Fruit fly (Drosophila melanogaster) whole organism, embryonic: ENCODE data around the gene amn.
A peak's percentile ranks its signal among the peaks of the same experiment; 100 is the strongest.

Experiments used
- B-H1 ChIP-seq: fragments of 200-800 bp; sonication (Bioruptor generic); IDR thresholded peaks from 3 replicates; pipeline ENCODE4 v1.3.6; 2022; ENCODE audit warnings: missing biosample characterization, missing genetic modification characterization
- Bteb2 ChIP-seq: fragments of 200-800 bp; sonication (Bioruptor generic); optimal IDR thresholded peaks from 2 replicates; lab custom pipeline; 2016; ENCODE audit warnings: missing biosample characterization, missing genetic modification characterization
- CG10543 ChIP-seq: fragments of 200-800 bp; sonication (Bioruptor generic); optimal IDR thresholded peaks from 3 replicates; lab custom pipeline; 2017; ENCODE audit warnings: missing biosample characterization, mild to moderate bottlenecking, missing genetic modification characterization, moderate library complexity
- CG11456 ChIP-seq: fragments of 200-800 bp; sonication (Bioruptor generic); IDR thresholded peaks from 3 replicates; pipeline ENCODE4 v1.3.6; 2022; ENCODE audit warnings: missing biosample characterization, missing genetic modification characterization
- CG12104 ChIP-seq: fragments of 200-800 bp; sonication (Bioruptor generic); optimal IDR thresholded peaks from 3 replicates; lab custom pipeline; 2016; ENCODE audit warnings: missing biosample characterization, missing genetic modification characterization
- CG12155 ChIP-seq: fragments of 200-800 bp; sonication (Bioruptor generic); optimal IDR thresholded peaks from 3 replicates; lab custom pipeline; 2016; ENCODE audit warnings: missing biosample characterization, missing genetic modification characterization
- CG12299 ChIP-seq: fragments of 200-800 bp; sonication (Bioruptor generic); optimal IDR thresholded peaks from 2 replicates; lab custom pipeline; 2018; ENCODE audit warnings: missing biosample characterization, mild to moderate bottlenecking, missing genetic modification characterization
- CG13296 ChIP-seq: fragments of 200-800 bp; sonication (Bioruptor generic); optimal IDR thresholded peaks from 3 replicates; lab custom pipeline; 2018; ENCODE audit warnings: missing biosample characterization, mild to moderate bottlenecking, missing genetic modification characterization
- CG16813 ChIP-seq: fragments of 200-800 bp; sonication (Bioruptor generic); IDR thresholded peaks from 3 replicates; pipeline ENCODE4 v1.3.6; 2022; ENCODE audit warnings: missing biosample characterization, missing genetic modification characterization; ENCODE audit not compliant: partially characterized antibody
- CG18599 ChIP-seq: fragments of 200-800 bp; sonication (Bioruptor generic); optimal IDR thresholded peaks from 3 replicates; lab custom pipeline; 2017; ENCODE audit warnings: missing biosample characterization, missing genetic modification characterization, mild to moderate bottlenecking, moderate library complexity, missing genetic modification reagents
- CG2116 ChIP-seq: fragments of 200-800 bp; sonication (Bioruptor generic); optimal IDR thresholded peaks from 3 replicates; lab custom pipeline; 2018; ENCODE audit warnings: missing biosample characterization, mild to moderate bottlenecking, missing genetic modification characterization
- CG2712 ChIP-seq: fragments of 200-800 bp; optimal IDR thresholded peaks from 3 replicates; lab custom pipeline; 2019; ENCODE audit warnings: missing biosample characterization, mild to moderate bottlenecking, missing genetic modification characterization, moderate library complexity
- CG30403 ChIP-seq: fragments of 200-800 bp; sonication (Bioruptor generic); optimal IDR thresholded peaks from 3 replicates; lab custom pipeline; 2016; ENCODE audit warnings: missing biosample characterization, missing genetic modification characterization
- CG31441 ChIP-seq: fragments of 200-800 bp; sonication (Bioruptor generic); IDR thresholded peaks from 2 replicates; pipeline ENCODE4 v1.3.6; 2022; ENCODE audit warnings: missing biosample characterization, missing genetic modification characterization
- CG33213 ChIP-seq: fragments of 200-800 bp; sonication (Bioruptor generic); optimal IDR thresholded peaks from 3 replicates; lab custom pipeline; 2016; ENCODE audit warnings: missing biosample characterization, missing genetic modification characterization
- CG3847 ChIP-seq: fragments of 200-800 bp; sonication (Bioruptor generic); IDR thresholded peaks from 2 replicates; pipeline ENCODE4 v1.3.6; 2022; ENCODE audit warnings: missing biosample characterization, missing genetic modification characterization
- CG43689 ChIP-seq: fragments of 200-800 bp; sonication (Bioruptor generic); IDR thresholded peaks from 2 replicates; pipeline ENCODE4 v1.3.6; 2022; ENCODE audit warnings: missing biosample characterization, missing genetic modification characterization
- CG4730 ChIP-seq: fragments of 200-800 bp; sonication (Bioruptor generic); IDR thresholded peaks from 2 replicates; pipeline ENCODE4 v1.3.6; 2022; ENCODE audit warnings: missing biosample characterization, missing genetic modification characterization
- CG6254 ChIP-seq: fragments of 200-800 bp; sonication (Bioruptor generic); optimal IDR thresholded peaks from 3 replicates; lab custom pipeline; 2017; ENCODE audit warnings: mild to moderate bottlenecking, missing biosample characterization, missing genetic modification reagents, missing genetic modification characterization
- CG7839 ChIP-seq: fragments of 200-800 bp; sonication (Bioruptor generic); optimal IDR thresholded peaks from 3 replicates; lab custom pipeline; 2018; ENCODE audit warnings: missing biosample characterization, mild to moderate bottlenecking, missing genetic modification characterization, moderate library complexity
- CG8924 ChIP-seq: fragments of 200-800 bp; optimal IDR thresholded peaks from 3 replicates; lab custom pipeline; 2019; ENCODE audit warnings: missing biosample characterization, mild to moderate bottlenecking, missing genetic modification characterization, moderate library complexity
- Chrac-16 ChIP-seq: fragments of 200-800 bp; sonication (Bioruptor generic); optimal IDR thresholded peaks from 3 replicates; lab custom pipeline; 2016; ENCODE audit warnings: missing biosample characterization, missing genetic modification characterization
- CrebB ChIP-seq: fragments of 200-800 bp; sonication (Bioruptor generic); optimal IDR thresholded peaks from 3 replicates; lab custom pipeline; 2018; ENCODE audit warnings: missing biosample characterization, mild to moderate bottlenecking, missing genetic modification characterization
- Dll ChIP-seq: fragments of 200-800 bp; sonication (Bioruptor generic); IDR thresholded peaks from 4 replicates; pipeline ENCODE4 v1.3.6; 2022; ENCODE audit warnings: missing biosample characterization, missing genetic modification characterization; ENCODE audit not compliant: partially characterized antibody
- Doc2 ChIP-seq: fragments of 200-800 bp; sonication (Bioruptor generic); IDR thresholded peaks from 2 replicates; pipeline ENCODE4 v1.3.6; 2022; ENCODE audit warnings: missing biosample characterization, missing genetic modification characterization
- ERR ChIP-seq: fragments of 200-800 bp; sonication (Bioruptor generic); optimal IDR thresholded peaks from 2 replicates; lab custom pipeline; 2016; ENCODE audit warnings: missing biosample characterization, missing genetic modification characterization
- Fer3 ChIP-seq: fragments of 200-800 bp; sonication (Bioruptor generic); optimal IDR thresholded peaks from 2 replicates; lab custom pipeline; 2018; ENCODE audit warnings: missing biosample characterization, mild to moderate bottlenecking, missing genetic modification characterization, moderate library complexity
- Hsf ChIP-seq: fragments of 200-800 bp; sonication (Bioruptor generic); optimal IDR thresholded peaks from 3 replicates; lab custom pipeline; 2016; ENCODE audit warnings: missing biosample characterization, missing genetic modification characterization
- Kr ChIP-seq: fragments of 200-800 bp; sonication (Bioruptor generic); optimal IDR thresholded peaks from 2 replicates; lab custom pipeline; 2017; ENCODE audit warnings: missing biosample characterization, mild to moderate bottlenecking, missing genetic modification characterization
- Sox100B ChIP-seq: fragments of 200-800 bp; sonication (Bioruptor generic); optimal IDR thresholded peaks from 3 replicates; lab custom pipeline; 2018; ENCODE audit warnings: missing biosample characterization, mild to moderate bottlenecking, missing genetic modification characterization
- Taf1 ChIP-seq: fragments of 200-800 bp; sonication (Bioruptor generic); IDR thresholded peaks from 2 replicates; pipeline ENCODE4 v1.3.6; 2022; ENCODE audit warnings: missing biosample characterization, missing genetic modification characterization
- Usf ChIP-seq: fragments of 200-800 bp; sonication (Bioruptor generic); optimal IDR thresholded peaks from 2 replicates; lab custom pipeline; 2017; ENCODE audit warnings: missing genotype, missing biosample characterization, missing genetic modification characterization
- ab ChIP-seq: fragments of 200-800 bp; sonication (Bioruptor generic); optimal IDR thresholded peaks from 2 replicates; lab custom pipeline; 2016; ENCODE audit warnings: missing biosample characterization, missing genetic modification characterization
- bbx ChIP-seq: fragments of 200-800 bp; sonication (Bioruptor generic); IDR thresholded peaks from 2 replicates; pipeline ENCODE4 v1.3.6; 2022; ENCODE audit warnings: missing biosample characterization, missing genetic modification characterization; ENCODE audit not compliant: partially characterized antibody
- bigmax ChIP-seq: fragments of 200-800 bp; sonication (Bioruptor generic); optimal IDR thresholded peaks from 2 replicates; lab custom pipeline; 2018; ENCODE audit warnings: missing biosample characterization, mild to moderate bottlenecking, missing genetic modification characterization
- cad ChIP-seq: fragments of >200 bp; optimal IDR thresholded peaks from 2 replicates; lab custom pipeline; 2017; ENCODE audit warnings: missing biosample characterization, missing genetic modification characterization
- chn ChIP-seq: fragments of 200-800 bp; sonication (Bioruptor generic); optimal IDR thresholded peaks from 2 replicates; lab custom pipeline; 2016; ENCODE audit warnings: missing biosample characterization, missing genetic modification characterization
- cwo ChIP-seq: fragments of 200-800 bp; sonication (Bioruptor generic); optimal IDR thresholded peaks from 3 replicates; lab custom pipeline; 2017; ENCODE audit warnings: missing biosample characterization, missing genetic modification characterization, mild to moderate bottlenecking, moderate library complexity, missing genetic modification reagents
- dati ChIP-seq: fragments of 200-800 bp; sonication (Bioruptor generic); IDR thresholded peaks from 2 replicates; pipeline ENCODE4 v1.3.6; 2022; ENCODE audit warnings: missing biosample characterization, missing genetic modification characterization
- dimm ChIP-seq: fragments of 200-800 bp; sonication (Bioruptor generic); IDR thresholded peaks from 2 replicates; pipeline ENCODE4 v1.3.6; 2022; ENCODE audit warnings: missing biosample characterization, missing genetic modification characterization
- gce ChIP-seq: fragments of 200-800 bp; sonication (Bioruptor generic); IDR thresholded peaks from 3 replicates; pipeline ENCODE4 v1.3.6; 2022; ENCODE audit warnings: missing biosample characterization, missing genetic modification characterization
- lab ChIP-seq: fragments of 200-800 bp; sonication (Bioruptor generic); optimal IDR thresholded peaks from 3 replicates; lab custom pipeline; 2017; ENCODE audit warnings: missing biosample characterization, missing genetic modification characterization, mild to moderate bottlenecking, moderate library complexity, missing genetic modification reagents
- mam ChIP-seq: fragments of 200-800 bp; sonication (Bioruptor generic); optimal IDR thresholded peaks from 3 replicates; lab custom pipeline; 2016; ENCODE audit warnings: missing biosample characterization, missing genetic modification characterization
- onecut ChIP-seq: fragments of 200-800 bp; sonication (Bioruptor generic); IDR thresholded peaks from 2 replicates; pipeline ENCODE4 v1.3.6; 2022; ENCODE audit warnings: missing biosample characterization, missing genetic modification characterization
- pho ChIP-seq: fragments of 200-800 bp; sonication (Bioruptor generic); optimal IDR thresholded peaks from 2 replicates; lab custom pipeline; 2016; ENCODE audit warnings: missing biosample characterization, missing genetic modification characterization
- schlank ChIP-seq: fragments of 200-800 bp; sonication (Bioruptor generic); optimal IDR thresholded peaks from 2 replicates; lab custom pipeline; 2018; ENCODE audit warnings: missing biosample characterization, mild to moderate bottlenecking, missing genetic modification characterization
- seq ChIP-seq: fragments of 200-800 bp; sonication (Bioruptor generic); IDR thresholded peaks from 2 replicates; pipeline ENCODE4 v1.3.6; 2022; ENCODE audit warnings: missing biosample characterization, missing genetic modification characterization
- ssp ChIP-seq: fragments of 200-800 bp; sonication (Bioruptor generic); IDR thresholded peaks from 2 replicates; pipeline ENCODE4 v1.3.6; 2022; ENCODE audit warnings: missing biosample characterization, missing genetic modification characterization
- tgo ChIP-seq: fragments of 200-800 bp; sonication (Bioruptor generic); IDR thresholded peaks from 3 replicates; pipeline ENCODE4 v1.3.6; 2022; ENCODE audit warnings: missing biosample characterization, missing genetic modification characterization
- wor ChIP-seq: fragments of 200-800 bp; sonication (Bioruptor generic); IDR thresholded peaks from 2 replicates; pipeline ENCODE4 v1.3.6; 2022; ENCODE audit warnings: missing biosample characterization, missing genetic modification characterization

The amn gene

dm6 chrX:19889128-19889756 is 618 bp downstream of the amn start:
- TF ChIP-seq lab (GFP tag; lab: Kevin White, UChicago), result peak; percentile 92
- TF ChIP-seq schlank, result peak; percentile 77
- peak; percentile 88 for TF ChIP-seq CG2712 (tag; lab: Kevin White, UChicago)
- TF ChIP-seq CG4730 (GFP tag; lab: Robert Waterston, UW), result peak; percentile 73
- peak; percentile 87 for TF ChIP-seq CG11456 (GFP tag; lab: Robert Waterston, UW)
- peak; percentile 87 for TF ChIP-seq CG8924
- TF ChIP-seq wor (GFP tag; lab: Robert Waterston, UW), result peak; percentile 57
- no peak for TF ChIP-seq bbx (GFP tag; lab: Robert Waterston, UW)
- TF ChIP-seq CrebB, result peak; percentile 69
- peak; percentile 91 for TF ChIP-seq chn
- TF ChIP-seq Dll, result no peak
- TF ChIP-seq ssp, result peak; percentile 63
- peak; percentile 79 for TF ChIP-seq CG3847 (GFP tag; lab: Robert Waterston, UW)
- peak; percentile 89 for TF ChIP-seq Chrac-16 (GFP tag; lab: Kevin White, UChicago)
- TF ChIP-seq CG12155 (GFP tag; lab: Kevin White, UChicago), result peak; percentile 82
- peak; percentile 75 for TF ChIP-seq onecut (GFP tag; lab: Robert Waterston, UW)
- peak; percentile 67 for TF ChIP-seq CG13296 (GFP tag; lab: Kevin White, UChicago)
- peak; percentile 78 for TF ChIP-seq CG33213 (GFP tag; lab: Kevin White, UChicago)
- TF ChIP-seq CG30403 (GFP tag; lab: Kevin White, UChicago), result peak; percentile 84
- TF ChIP-seq mam (GFP tag; lab: Kevin White, UChicago), result peak; percentile 92
- TF ChIP-seq CG16813 (GFP tag; lab: Robert Waterston, UW), result no peak
- peak; percentile 72 for TF ChIP-seq CG12299 (tag; lab: Kevin White, UChicago)
- TF ChIP-seq Doc2 (GFP tag; lab: Robert Waterston, UW), result no peak
- TF ChIP-seq seq (GFP tag; lab: Robert Waterston, UW), result peak; percentile 66
- TF ChIP-seq CG12104 (GFP tag; lab: Kevin White, UChicago), result peak; percentile 59
- TF ChIP-seq ab (GFP tag; lab: Kevin White, UChicago), result peak; percentile 2
- peak; percentile 89 for TF ChIP-seq Hsf (GFP tag; lab: Kevin White, UChicago)
- no peak; the same call in 1 of the 2 replicates for TF ChIP-seq dati (GFP tag; lab: Robert Waterston, UW)
- peak; percentile 92 for TF ChIP-seq CG18599 (GFP tag; lab: Kevin White, UChicago)
- TF ChIP-seq Usf (GFP tag; lab: Kevin White, UChicago), result peak; percentile 77
- peak; percentile 70 for TF ChIP-seq B-H1
- peak; percentile 41; the same call in 1 of the 2 replicates for TF ChIP-seq Taf1 (GFP tag; lab: Robert Waterston, UW)
- peak; percentile 18 for TF ChIP-seq CG10543
- TF ChIP-seq ERR, result peak; percentile 84
- no peak; the same call in 1 of the 2 replicates for TF ChIP-seq CG43689 (GFP tag; lab: Robert Waterston, UW)
- TF ChIP-seq pho, result peak; percentile 87
- TF ChIP-seq tgo (GFP tag; lab: Robert Waterston, UW), result peak; percentile 76
- no peak for TF ChIP-seq bigmax
- TF ChIP-seq CG6254, result peak; percentile 44
- TF ChIP-seq Kr (GFP tag; lab: Kevin White, UChicago), result peak; percentile 33
- no peak for TF ChIP-seq cad (GFP tag; lab: Kevin White, UChicago)
- TF ChIP-seq dimm, result peak; percentile 63
- peak; percentile 52 for TF ChIP-seq CG2116 (GFP tag; lab: Kevin White, UChicago)
- peak; percentile 66 for TF ChIP-seq cwo (GFP tag; lab: Kevin White, UChicago)
- peak; percentile 70 for TF ChIP-seq Bteb2 (GFP tag; lab: Kevin White, UChicago)
- peak; percentile 91 for TF ChIP-seq CG7839
- TF ChIP-seq Fer3 (tag; lab: Kevin White, UChicago), result peak; percentile 78
- peak; percentile 59 for TF ChIP-seq Sox100B (GFP tag; lab: Kevin White, UChicago)
- peak; percentile 84 for TF ChIP-seq CG31441 (GFP tag; lab: Robert Waterston, UW)
- TF ChIP-seq gce (GFP tag; lab: Robert Waterston, UW), result no peak; the same call in 2 of the 3 replicates
